Fruit fly (Drosophila melanogaster) whole organism, embryonic: ENCODE results near the gene alphaCOP.

Experiments used
- Abd-B ChIP-seq: fragments of 200-800 bp; sonication (Bioruptor generic); optimal IDR thresholded peaks from 2 replicates; lab custom pipeline; 2018; ENCODE audit warnings: missing biosample characterization, mild to moderate bottlenecking, missing genetic modification characterization, moderate library complexity
- Ada2b ChIP-seq: fragments of 200-800 bp; sonication (Bioruptor generic); IDR thresholded peaks from 2 replicates; pipeline ENCODE4 v1.3.6; 2022; ENCODE audit warnings: missing biosample characterization, missing genetic modification characterization
- Bgb ChIP-seq: fragments of 200-800 bp; sonication (Bioruptor generic); IDR thresholded peaks from 2 replicates; pipeline ENCODE4 v1.3.6; 2022; ENCODE audit warnings: missing biosample characterization, missing genetic modification characterization; ENCODE audit not compliant: partially characterized antibody
- CG10979 ChIP-seq: fragments of 200-800 bp; sonication (Bioruptor generic); optimal IDR thresholded peaks from 2 replicates; lab custom pipeline; 2018; ENCODE audit warnings: missing biosample characterization, mild to moderate bottlenecking, missing genetic modification characterization, moderate library complexity
- CG12236 ChIP-seq: fragments of 200-800 bp; sonication (Bioruptor generic); optimal IDR thresholded peaks from 2 replicates; lab custom pipeline; 2016; ENCODE audit warnings: missing biosample characterization, missing genetic modification characterization
- CG12659 ChIP-seq: fragments of 200-800 bp; sonication (Bioruptor generic); optimal IDR thresholded peaks from 3 replicates; lab custom pipeline; 2017; ENCODE audit warnings: mild to moderate bottlenecking, missing biosample characterization, missing genetic modification reagents, missing genetic modification characterization
- CG13624 ChIP-seq: fragments of 200-800 bp; sonication (Bioruptor generic); optimal IDR thresholded peaks from 2 replicates; lab custom pipeline; 2016; ENCODE audit warnings: missing biosample characterization, missing genetic modification characterization
- CG15073 ChIP-seq: fragments of 200-800 bp; sonication (Bioruptor generic); optimal IDR thresholded peaks from 2 replicates; lab custom pipeline; 2016; ENCODE audit warnings: missing biosample characterization, missing genetic modification characterization
- CG16779 ChIP-seq: fragments of 200-800 bp; sonication (Bioruptor generic); IDR thresholded peaks from 2 replicates; pipeline ENCODE4 v1.3.6; 2022; ENCODE audit warnings: missing biosample characterization, missing genetic modification characterization
- CG17186 ChIP-seq: fragments of 200-800 bp; sonication (Bioruptor generic); optimal IDR thresholded peaks from 3 replicates; lab custom pipeline; 2017; ENCODE audit warnings: missing biosample characterization, missing genetic modification reagents, missing genetic modification characterization
- CG17361 ChIP-seq: fragments of 200-800 bp; sonication (Bioruptor generic); IDR thresholded peaks from 3 replicates; pipeline ENCODE4 v1.3.6; 2022; ENCODE audit warnings: missing biosample characterization, missing genetic modification characterization
- CG18011 ChIP-seq: fragments of 200-800 bp; sonication (Bioruptor generic); optimal IDR thresholded peaks from 2 replicates; lab custom pipeline; 2017; ENCODE audit warnings: missing biosample characterization, missing genetic modification characterization, mild to moderate bottlenecking, moderate library complexity, missing genotype
- CG3065 ChIP-seq: fragments of 200-800 bp; sonication (Bioruptor generic); optimal IDR thresholded peaks from 2 replicates; lab custom pipeline; 2016; ENCODE audit warnings: missing biosample characterization, missing genetic modification characterization
- CG31441 ChIP-seq: fragments of 200-800 bp; sonication (Bioruptor generic); IDR thresholded peaks from 2 replicates; pipeline ENCODE4 v1.3.6; 2022; ENCODE audit warnings: missing biosample characterization, missing genetic modification characterization
- CG34422 ChIP-seq: fragments of 200-800 bp; sonication (Bioruptor generic); IDR thresholded peaks from 3 replicates; pipeline ENCODE4 v1.3.6; 2022; ENCODE audit warnings: missing biosample characterization, missing genetic modification characterization
- CG4424 ChIP-seq: fragments of 200-800 bp; sonication (Bioruptor generic); optimal IDR thresholded peaks from 3 replicates; lab custom pipeline; 2016; ENCODE audit warnings: missing biosample characterization, missing genetic modification characterization
- CG4707 ChIP-seq: fragments of 200-800 bp; sonication (Bioruptor generic); optimal IDR thresholded peaks from 2 replicates; lab custom pipeline; 2018; ENCODE audit warnings: missing biosample characterization, mild to moderate bottlenecking, missing genetic modification characterization, moderate library complexity
- CG6654 ChIP-seq: fragments of 200-800 bp; sonication (Bioruptor generic); optimal IDR thresholded peaks from 2 replicates; lab custom pipeline; 2017; ENCODE audit warnings: missing biosample characterization, mild to moderate bottlenecking, missing genetic modification characterization
- CG7786 ChIP-seq: fragments of 200-800 bp; sonication (Bioruptor generic); optimal IDR thresholded peaks from 2 replicates; lab custom pipeline; 2016; ENCODE audit warnings: missing biosample characterization, missing genetic modification characterization
- CG8388 ChIP-seq: fragments of 200-800 bp; sonication (Bioruptor generic); optimal IDR thresholded peaks from 2 replicates; lab custom pipeline; 2019; ENCODE audit warnings: missing biosample characterization, mild to moderate bottlenecking, missing genetic modification characterization, moderate library complexity
- CG9437 ChIP-seq: fragments of 200-800 bp; sonication (Bioruptor generic); optimal IDR thresholded peaks from 2 replicates; lab custom pipeline; 2018; ENCODE audit warnings: missing biosample characterization, mild to moderate bottlenecking, missing genetic modification characterization
- Deaf1 ChIP-seq: fragments of 200-800 bp; optimal IDR thresholded peaks from 3 replicates; lab custom pipeline; 2019; ENCODE audit warnings: missing biosample characterization, mild to moderate bottlenecking, missing genetic modification characterization, moderate library complexity
- Dip2 ChIP-seq: fragments of 200-800 bp; sonication (Bioruptor generic); IDR thresholded peaks from 2 replicates; pipeline ENCODE4 v1.3.6; 2022; ENCODE audit warnings: missing biosample characterization, missing genetic modification characterization
- Doc3 ChIP-seq: fragments of 200-800 bp; sonication (Bioruptor generic); IDR thresholded peaks from 3 replicates; pipeline ENCODE4 v1.3.6; 2022; ENCODE audit warnings: missing biosample characterization, missing genetic modification characterization; ENCODE audit not compliant: partially characterized antibody
- HLH3B ChIP-seq: fragments of 200-800 bp; sonication (Bioruptor generic); IDR thresholded peaks from 2 replicates; pipeline ENCODE4 v1.3.6; 2022; ENCODE audit warnings: missing biosample characterization, missing genetic modification characterization
- Hr39 ChIP-seq: fragments of >200 bp; optimal IDR thresholded peaks from 2 replicates; lab custom pipeline; 2017
- Kr ChIP-seq: fragments of 200-800 bp; sonication (Bioruptor generic); optimal IDR thresholded peaks from 2 replicates; lab custom pipeline; 2017; ENCODE audit warnings: missing biosample characterization, mild to moderate bottlenecking, missing genetic modification characterization
- Max ChIP-seq: fragments of 200-800 bp; sonication (Bioruptor generic); optimal IDR thresholded peaks from 2 replicates; lab custom pipeline; 2016; ENCODE audit warnings: missing biosample characterization, mild to moderate bottlenecking, missing genetic modification characterization
- Mes4 ChIP-seq: fragments of 200-800 bp; sonication (Bioruptor generic); optimal IDR thresholded peaks from 2 replicates; lab custom pipeline; 2016; ENCODE audit warnings: missing biosample characterization, missing genetic modification characterization
- Pdp1 ChIP-seq, 2 experiments: fragments of 200-800 bp; sonication (Bioruptor generic); optimal IDR thresholded peaks; 3 replicates each; lab custom pipeline; 2016; ENCODE audit warnings: missing biosample characterization in 2 of 2, missing genetic modification characterization in 2 of 2, mild to moderate bottlenecking in 1 of 2, moderate library complexity in 1 of 2
- Spps ChIP-seq: fragments of 200-800 bp; sonication (Bioruptor generic); optimal IDR thresholded peaks from 2 replicates; lab custom pipeline; 2018; ENCODE audit warnings: missing biosample characterization, mild to moderate bottlenecking, missing genetic modification characterization
- Usf ChIP-seq: fragments of 200-800 bp; sonication (Bioruptor generic); optimal IDR thresholded peaks from 2 replicates; lab custom pipeline; 2017; ENCODE audit warnings: missing genotype, missing biosample characterization, missing genetic modification characterization
- amos ChIP-seq: fragments of 200-800 bp; sonication (Bioruptor generic); IDR thresholded peaks from 2 replicates; pipeline ENCODE4 v1.3.6; 2022; ENCODE audit warnings: missing biosample characterization, missing genetic modification characterization; ENCODE audit not compliant: partially characterized antibody
- ato ChIP-seq: fragments of 200-800 bp; sonication (Bioruptor generic); IDR thresholded peaks from 2 replicates; pipeline ENCODE4 v1.3.6; 2022; ENCODE audit warnings: missing biosample characterization, missing genetic modification characterization; ENCODE audit not compliant: partially characterized antibody
- btn ChIP-seq: fragments of 200-800 bp; sonication (Bioruptor generic); optimal IDR thresholded peaks from 2 replicates; lab custom pipeline; 2016; ENCODE audit warnings: missing biosample characterization, missing genetic modification characterization
- cas ChIP-seq: fragments of 200-800 bp; sonication (Bioruptor generic); IDR thresholded peaks from 2 replicates; pipeline ENCODE4 v1.3.6; 2022; ENCODE audit warnings: missing biosample characterization, missing genetic modification characterization
- croc ChIP-seq: fragments of 200-800 bp; sonication (Bioruptor generic); conservative IDR thresholded peaks from 3 replicates; pipeline ENCODE4 v1.3.6; 2022; ENCODE audit warnings: missing biosample characterization, missing genetic modification characterization
- emc ChIP-seq: fragments of 200-800 bp; sonication (Bioruptor generic); optimal IDR thresholded peaks from 2 replicates; lab custom pipeline; 2016; ENCODE audit warnings: missing biosample characterization, missing genetic modification characterization
- fd102C ChIP-seq: fragments of 200-800 bp; sonication (Bioruptor generic); optimal IDR thresholded peaks from 2 replicates; lab custom pipeline; 2018; ENCODE audit warnings: missing biosample characterization, mild to moderate bottlenecking, missing genetic modification characterization, moderate library complexity
- gce ChIP-seq: fragments of 200-800 bp; sonication (Bioruptor generic); IDR thresholded peaks from 3 replicates; pipeline ENCODE4 v1.3.6; 2022; ENCODE audit warnings: missing biosample characterization, missing genetic modification characterization
- gro ChIP-seq: fragments of 200-800 bp; sonication (Bioruptor generic); optimal IDR thresholded peaks from 2 replicates; lab custom pipeline; 2016; ENCODE audit warnings: missing biosample characterization, missing genetic modification characterization
- gt ChIP-seq: fragments of 200-800 bp; sonication (Bioruptor generic); IDR thresholded peaks from 2 replicates; pipeline ENCODE4 v1.3.6; 2022; ENCODE audit warnings: missing biosample characterization, missing genetic modification characterization
- hbn ChIP-seq: fragments of 200-800 bp; sonication (Bioruptor generic); IDR thresholded peaks from 2 replicates; pipeline ENCODE4 v1.3.6; 2022; ENCODE audit warnings: missing biosample characterization, missing genetic modification characterization; ENCODE audit not compliant: partially characterized antibody
- knrl ChIP-seq: fragments of 200-800 bp; sonication (Bioruptor generic); IDR thresholded peaks from 3 replicates; pipeline ENCODE4 v1.3.6; 2022; ENCODE audit warnings: missing biosample characterization, missing genetic modification characterization; ENCODE audit not compliant: partially characterized antibody
- lbe ChIP-seq: fragments of 200-800 bp; sonication (Bioruptor generic); optimal IDR thresholded peaks from 2 replicates; lab custom pipeline; 2016; ENCODE audit warnings: missing biosample characterization, mild to moderate bottlenecking, missing genetic modification characterization
- maf-S ChIP-seq: fragments of 200-800 bp; sonication (Bioruptor generic); optimal IDR thresholded peaks from 2 replicates; lab custom pipeline; 2016; ENCODE audit warnings: missing biosample characterization, missing genetic modification characterization
- mam ChIP-seq: fragments of 200-800 bp; sonication (Bioruptor generic); optimal IDR thresholded peaks from 3 replicates; lab custom pipeline; 2016; ENCODE audit warnings: missing biosample characterization, missing genetic modification characterization
- otp ChIP-seq: fragments of 200-800 bp; sonication (Bioruptor generic); IDR thresholded peaks from 3 replicates; pipeline ENCODE4, ENCODE4 v1.3.6; 2022; ENCODE audit warnings: missing biosample characterization, missing genetic modification characterization
- sd ChIP-seq: fragments of 200-800 bp; sonication (Bioruptor generic); optimal IDR thresholded peaks from 3 replicates; lab custom pipeline; 2018; ENCODE audit warnings: missing biosample characterization, mild to moderate bottlenecking, missing genetic modification characterization, moderate library complexity
- sens-2 ChIP-seq: fragments of 200-800 bp; sonication (Bioruptor generic); IDR thresholded peaks from 2 replicates; pipeline ENCODE4 v1.3.6; 2022; ENCODE audit warnings: missing biosample characterization, missing genetic modification characterization

Gene alphaCOP

dm6 chr3L:1639185-1639812 lies 5.7 kb downstream of the alphaCOP start, which contains the start of the genes Mettl2 and Bgb (continued):
- peak; percentile 84 for TF ChIP-seq CG4424 (GFP tag; lab: Kevin White, UChicago)
- TF ChIP-seq gro (GFP tag; lab: Kevin White, UChicago): peak; percentile 81
- peak; percentile 68; the same call in 1 of the 2 replicates for TF ChIP-seq CG16779 (GFP tag; lab: Robert Waterston, UW)
- TF ChIP-seq CG12659 (GFP tag; lab: Kevin White, UChicago): peak; percentile 78
- peak; percentile 75 for TF ChIP-seq cas (GFP tag; lab: Robert Waterston, UW)
- peak; percentile 29 for TF ChIP-seq btn (GFP tag; lab: Kevin White, UChicago)
- peak; percentile 86 for TF ChIP-seq Doc3 (GFP tag; lab: Robert Waterston, UW)
- TF ChIP-seq Max (GFP tag; lab: Kevin White, UChicago): peak; percentile 60
- peak; percentile 66 for TF ChIP-seq amos
- peak; percentile 91 for TF ChIP-seq CG17361 (GFP tag; lab: Robert Waterston, UW)
- peak; percentile 2 for TF ChIP-seq lbe
- no peak; the same call in 1 of the 2 replicates for TF ChIP-seq gt (GFP tag; lab: Robert Waterston, UW)
- no peak for TF ChIP-seq Hr39 (lab: Kevin White, UChicago)
- no peak for TF ChIP-seq sens-2 (GFP tag; lab: Robert Waterston, UW)
- peak; percentile 61 for TF ChIP-seq CG9437 (GFP tag; lab: Kevin White, UChicago)
- peak; percentile 72 for TF ChIP-seq HLH3B
- peak; percentile 60 for TF ChIP-seq CG8388 (GFP tag; lab: Kevin White, UChicago)
- TF ChIP-seq CG4707 (GFP tag; lab: Kevin White, UChicago): no peak
- TF ChIP-seq CG6654: peak; percentile 16
- peak; percentile 71 for TF ChIP-seq Ada2b (GFP tag; lab: Robert Waterston, UW)
- TF ChIP-seq Spps (tag; lab: Kevin White, UChicago): peak; percentile 65
- TF ChIP-seq Bgb: peak; percentile 88
- TF ChIP-seq CG17186 (GFP tag; lab: Kevin White, UChicago): peak; percentile 53
- peak; percentile 27 for TF ChIP-seq Deaf1 (tag; lab: Kevin White, UChicago)
- peak; percentile 67 for TF ChIP-seq croc (GFP tag; lab: Robert Waterston, UW)
- TF ChIP-seq otp: 0 out of 3 replicates have a peak, but pooled peaks have one; percentile 34
- TF ChIP-seq CG7786 (GFP tag; lab: Kevin White, UChicago): peak; percentile 83
- peak; percentile 48 for TF ChIP-seq emc (GFP tag; lab: Kevin White, UChicago)
- peak; percentile 87 for TF ChIP-seq knrl (GFP tag; lab: Robert Waterston, UW)
- TF ChIP-seq Pdp1 (GFP tag; optimal IDR thresholded peaks at IDR 0.05; lab: Kevin White, UChicago): peak in 1 of 2 experiments; percentile 90
- TF ChIP-seq Dip2 (GFP tag; lab: Robert Waterston, UW): no peak
- TF ChIP-seq Mes4 (GFP tag; lab: Kevin White, UChicago): peak; percentile 36
- TF ChIP-seq Usf (GFP tag; lab: Kevin White, UChicago): peak; percentile 52
- TF ChIP-seq CG3065: peak; percentile 0
- peak; percentile 74 for TF ChIP-seq CG31441 (GFP tag; lab: Robert Waterston, UW)
- TF ChIP-seq Kr (GFP tag; lab: Kevin White, UChicago): no peak
- TF ChIP-seq CG10979 (tag; lab: Kevin White, UChicago): peak; percentile 69
- no peak for TF ChIP-seq CG15073 (GFP tag; lab: Kevin White, UChicago)
- peak; percentile 20 for TF ChIP-seq CG12236 (GFP tag; lab: Kevin White, UChicago)
- TF ChIP-seq ato (GFP tag; lab: Robert Waterston, UW): peak; percentile 20; the same call in 1 of the 2 replicates
- peak; percentile 81 for TF ChIP-seq CG34422 (GFP tag; lab: Robert Waterston, UW)
- TF ChIP-seq fd102C (GFP tag; lab: Kevin White, UChicago): no peak
- no peak for TF ChIP-seq gce (GFP tag; lab: Robert Waterston, UW)
- TF ChIP-seq CG18011 (GFP tag; lab: Kevin White, UChicago): peak; percentile 36
- TF ChIP-seq mam: peak; percentile 90
- TF ChIP-seq maf-S (GFP tag; lab: Kevin White, UChicago): peak; percentile 80
- no peak for TF ChIP-seq sd
- TF ChIP-seq CG13624 (GFP tag; lab: Kevin White, UChicago): peak; percentile 78
- TF ChIP-seq Abd-B (GFP tag; lab: Kevin White, UChicago): peak; percentile 86
- TF ChIP-seq hbn (GFP tag; lab: Robert Waterston, UW): peak; percentile 62
